Fruit fly (Drosophila melanogaster): ENCODE measurements around the gene baz.

DNA sequence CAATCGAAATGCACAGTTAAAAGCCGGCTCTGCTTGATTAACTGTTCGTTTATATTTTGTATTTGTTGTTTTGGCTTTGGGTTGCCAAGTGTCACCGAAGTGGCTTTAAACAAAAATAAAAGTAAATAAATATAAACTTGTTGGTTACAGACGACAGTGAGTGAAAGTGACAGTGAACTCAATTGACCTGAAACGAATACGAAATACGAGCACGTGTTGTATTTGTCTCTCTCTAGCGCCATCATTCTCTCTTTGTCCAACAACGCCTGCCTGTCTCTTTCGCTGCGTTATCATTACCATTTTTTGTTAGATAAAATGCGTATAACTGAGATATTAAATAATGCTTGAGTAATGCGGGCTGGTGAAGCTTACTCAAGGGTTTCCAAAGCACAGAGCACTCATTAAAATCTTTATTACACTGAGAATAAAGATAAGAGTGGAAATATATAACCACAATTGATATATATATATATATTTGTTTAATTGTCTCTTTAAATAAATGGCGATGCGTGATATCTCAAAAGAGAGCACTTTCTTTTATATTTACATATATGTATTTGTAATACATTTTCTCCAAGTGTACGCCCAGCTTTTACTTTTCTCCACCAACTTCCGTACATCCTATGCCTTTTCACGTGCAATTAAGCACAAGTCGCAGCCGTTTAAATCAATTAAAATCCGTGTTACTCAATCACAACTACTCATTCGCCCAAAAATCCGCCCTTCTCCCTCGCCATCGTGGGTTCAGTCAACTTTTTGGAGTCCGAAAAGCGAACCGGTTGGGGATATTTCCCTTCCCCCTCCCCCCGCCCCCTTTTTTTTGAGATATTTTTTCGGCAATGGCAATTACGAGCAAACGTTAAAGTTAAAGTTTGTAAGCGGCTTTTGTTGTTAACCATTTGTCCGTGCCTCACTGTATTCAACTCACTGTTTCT is 21.7 kb downstream of the baz start:
- no peak for TF ChIP-seq CTCF (optimal IDR thresholded peaks at IDR 0.05)
- TF ChIP-seq CG8478 (optimal IDR thresholded peaks at IDR 0.05): no peak
